Worm (Caenorhabditis elegans) whole organism, mixed stage, embryonic: ENCODE results near the gene C45B2.2.

ENCODE experiments used
- M03D4.4 ChIP-seq: sonication (generic microtip); optimal IDR thresholded peaks from 2 replicates; lab custom pipeline; 2017; ENCODE audit warnings: mild to moderate bottlenecking, missing genetic modification characterization, missing compliant biosample characterization
- cnd-1 ChIP-seq: fragments of 200-800 bp; sonication (Bioruptor generic); optimal IDR thresholded peaks from 2 replicates; lab custom pipeline; 2018; ENCODE audit warnings: mild to moderate bottlenecking, missing genetic modification characterization, missing compliant biosample characterization
- elt-1 ChIP-seq: sonication (generic microtip); optimal IDR thresholded peaks from 2 replicates; lab custom pipeline; 2017; ENCODE audit warnings: missing genetic modification characterization, mild to moderate bottlenecking, missing compliant biosample characterization, antibody characterized with exemption, moderate library complexity, borderline replicate concordance; ENCODE audit not compliant: insufficient read depth

DNA sequence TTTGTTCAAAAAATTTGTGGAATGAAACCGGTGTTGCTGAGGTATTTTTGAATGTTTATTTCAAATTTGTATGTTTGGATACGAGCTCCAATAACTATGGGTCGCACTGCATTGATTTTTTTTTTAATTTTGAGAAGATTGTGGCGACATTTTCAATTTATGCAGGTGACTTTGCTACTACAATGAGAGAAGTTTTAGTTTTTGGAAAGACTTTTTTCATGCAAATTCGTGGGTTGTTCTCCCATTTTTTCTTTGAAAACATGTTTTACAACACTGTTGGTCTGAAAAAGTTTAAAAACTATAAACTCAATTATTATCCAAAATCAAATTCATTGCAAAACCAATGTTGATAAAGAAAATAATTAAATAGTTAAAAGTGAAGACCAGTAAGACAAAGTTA, 4.2 kb downstream of the C45B2.2 start:
- TF ChIP-seq elt-1, result no peak
- no peak for TF ChIP-seq M03D4.4
- no peak for TF ChIP-seq cnd-1 (tag; lab: Kevin White, UChicago)
